Worm (Caenorhabditis elegans) whole organism, mixed stage, embryonic: Measurements from ENCODE around the gene D1025.1.

Source experiments
- M03D4.4 ChIP-seq: sonication (generic microtip); optimal IDR thresholded peaks from 2 replicates; lab custom pipeline; 2017; ENCODE audit warnings: mild to moderate bottlenecking, missing genetic modification characterization, missing compliant biosample characterization
- elt-1 ChIP-seq: sonication (generic microtip); optimal IDR thresholded peaks from 2 replicates; lab custom pipeline; 2017; ENCODE audit warnings: missing genetic modification characterization, mild to moderate bottlenecking, missing compliant biosample characterization, antibody characterized with exemption, moderate library complexity, borderline replicate concordance; ENCODE audit not compliant: insufficient read depth
- lsy-2 ChIP-seq: fragments of 150-350 bp; optimal IDR thresholded peaks from 2 replicates; lab custom pipeline; 2014; ENCODE audit warnings: missing biosample characterization, missing genetic modification characterization
- mep-1 ChIP-seq: fragments of 150-350 bp; optimal IDR thresholded peaks from 2 replicates; lab custom pipeline; 2017; ENCODE audit warnings: missing biosample characterization, missing genetic modification reagents, missing genetic modification characterization, inconsistent platforms
- nhr-28 ChIP-seq: fragments of 150-350 bp; optimal IDR thresholded peaks from 2 replicates; lab custom pipeline; 2014; ENCODE audit warnings: missing biosample characterization, missing genetic modification characterization
- snpc-4 ChIP-seq: fragments of 150-350 bp; optimal IDR thresholded peaks from 2 replicates; lab custom pipeline; 2014; ENCODE audit warnings: missing biosample characterization, missing genetic modification characterization
- unc-39 ChIP-seq: fragments of 150-350 bp; optimal IDR thresholded peaks from 2 replicates; lab custom pipeline; 2014; ENCODE audit warnings: missing biosample characterization, missing genetic modification characterization

- TF ChIP-seq M03D4.4: no peak
- no peak for TF ChIP-seq snpc-4 (tag; lab: Kevin White, UChicago)
- no peak for TF ChIP-seq unc-39
- no peak for TF ChIP-seq nhr-28 (tag; lab: Kevin White, UChicago)
- no peak for TF ChIP-seq lsy-2 (tag; lab: Kevin White, UChicago)
- TF ChIP-seq elt-1 (tag; lab: Kevin White, UChicago): no peak
- TF ChIP-seq mep-1 (tag; lab: Kevin White, UChicago): no peak
These were observed 14.0 kb downstream of the D1025.1 start for ce11 chrX:14534596-14534995.
